Worm (Caenorhabditis elegans) whole organism, L1 larva: ENCODE measurements around the gene sek-6.

Experiments
- Y116A8C.19 ChIP-seq: sonication (generic microtip); optimal IDR thresholded peaks from 2 replicates; lab custom pipeline; 2016; ENCODE audit warnings: missing compliant biosample characterization, missing genetic modification characterization, borderline replicate concordance
- dpl-1 ChIP-seq, 3 experiments: fragments of 150-350 bp in 2 of 3; sonication (generic microtip) in 1 of 3; optimal IDR thresholded peaks; 2 replicates each; lab custom pipeline; 2014 to 2017; ENCODE audit warnings: missing biosample characterization in 3 of 3, missing genetic modification characterization in 3 of 3, missing genetic modification reagents in 3 of 3
- hlh-17 ChIP-seq: fragments of 200-800 bp; sonication (Bioruptor generic); optimal IDR thresholded peaks from 2 replicates; lab custom pipeline; 2018; ENCODE audit warnings: missing genetic modification characterization, mild to moderate bottlenecking, missing compliant biosample characterization, moderate library complexity, borderline replicate concordance
- hpl-2 ChIP-seq: fragments of 150-350 bp; optimal IDR thresholded peaks from 2 replicates; lab custom pipeline; 2014; ENCODE audit warnings: missing biosample characterization, missing genetic modification reagents, missing genetic modification characterization
- nhr-12 ChIP-seq: sonication (generic microtip); optimal IDR thresholded peaks from 2 replicates; lab custom pipeline; 2017; ENCODE audit warnings: missing biosample characterization, missing genetic modification characterization
- snpc-4 ChIP-seq: fragments of 150-350 bp; optimal IDR thresholded peaks from 2 replicates; lab custom pipeline; 2014; ENCODE audit warnings: missing biosample characterization, missing genetic modification characterization
- snu-23 ChIP-seq: sonication (generic microtip); optimal IDR thresholded peaks from 2 replicates; lab custom pipeline; 2016; ENCODE audit warnings: missing genetic modification characterization, missing compliant biosample characterization

- TF ChIP-seq Y116A8C.19 (tag; lab: Kevin White, UChicago), result no peak
- no peak for TF ChIP-seq snu-23 (GFP tag; lab: Kevin White, UChicago)
- no peak for TF ChIP-seq nhr-12 (tag; lab: Kevin White, UChicago)
- no peak for TF ChIP-seq dpl-1 (GFP tag; optimal IDR thresholded peaks at IDR 0.05; lab: Kevin White, UChicago)
- TF ChIP-seq hlh-17 (GFP tag; lab: Kevin White, UChicago), result no peak
- TF ChIP-seq snpc-4 (tag; lab: Kevin White, UChicago), result no peak
- no peak for TF ChIP-seq hpl-2 (GFP tag; lab: Kevin White, UChicago)
Measured at ce11 chrX:10068468-10068867, 37.5 kb downstream of the sek-6 start.
